Fruit fly (Drosophila melanogaster) whole organism, embryonic: Measurements from ENCODE around the gene CG5568.

Experiments
- Abd-B ChIP-seq: fragments of 200-800 bp; sonication (Bioruptor generic); optimal IDR thresholded peaks from 2 replicates; lab custom pipeline; 2018; ENCODE audit warnings: missing biosample characterization, mild to moderate bottlenecking, missing genetic modification characterization, moderate library complexity
- CG10321 ChIP-seq: fragments of 200-800 bp; sonication (Bioruptor generic); IDR thresholded peaks from 2 replicates; pipeline ENCODE4 v1.3.6; 2022; ENCODE audit warnings: missing biosample characterization, missing genetic modification characterization
- CG10366 ChIP-seq: fragments of 200-800 bp; sonication (Bioruptor generic); IDR thresholded peaks from 2 replicates; pipeline ENCODE4 v1.3.6; 2022; ENCODE audit warnings: missing biosample characterization, missing genetic modification characterization
- CG10979 ChIP-seq: fragments of 200-800 bp; sonication (Bioruptor generic); optimal IDR thresholded peaks from 2 replicates; lab custom pipeline; 2018; ENCODE audit warnings: missing biosample characterization, mild to moderate bottlenecking, missing genetic modification characterization, moderate library complexity
- CG12104 ChIP-seq: fragments of 200-800 bp; sonication (Bioruptor generic); optimal IDR thresholded peaks from 3 replicates; lab custom pipeline; 2016; ENCODE audit warnings: missing biosample characterization, missing genetic modification characterization
- CG12299 ChIP-seq: fragments of 200-800 bp; sonication (Bioruptor generic); optimal IDR thresholded peaks from 2 replicates; lab custom pipeline; 2018; ENCODE audit warnings: missing biosample characterization, mild to moderate bottlenecking, missing genetic modification characterization
- CG1233 ChIP-seq: fragments of 200-800 bp; sonication (Bioruptor generic); optimal IDR thresholded peaks from 4 replicates; lab custom pipeline; 2018; ENCODE audit warnings: missing biosample characterization, mild to moderate bottlenecking, missing genetic modification characterization
- CG13123 ChIP-seq: fragments of 200-800 bp; sonication (Bioruptor generic); optimal IDR thresholded peaks from 2 replicates; lab custom pipeline; 2016; ENCODE audit warnings: missing biosample characterization, missing genetic modification characterization
- CG14441 ChIP-seq: fragments of 200-800 bp; sonication (Bioruptor generic); IDR thresholded peaks from 2 replicates; pipeline ENCODE4 v1.3.6; 2022; ENCODE audit warnings: missing biosample characterization, missing genetic modification characterization
- CG16863 ChIP-seq: fragments of 200-800 bp; sonication (Bioruptor generic); optimal IDR thresholded peaks from 3 replicates; lab custom pipeline; 2016; ENCODE audit warnings: missing biosample characterization, missing genetic modification characterization
- CG1792 ChIP-seq: fragments of 200-800 bp; sonication (Bioruptor generic); optimal IDR thresholded peaks from 2 replicates; lab custom pipeline; 2016; ENCODE audit warnings: missing biosample characterization, missing genetic modification characterization
- CG30431 ChIP-seq: fragments of 200-800 bp; sonication (Bioruptor generic); optimal IDR thresholded peaks from 2 replicates; lab custom pipeline; 2017; ENCODE audit warnings: missing biosample characterization, missing genetic modification characterization
- CG4360 ChIP-seq: fragments of 200-800 bp; sonication (Bioruptor generic); IDR thresholded peaks from 2 replicates; pipeline ENCODE4 v1.3.6; 2022; ENCODE audit warnings: missing biosample characterization, missing genetic modification characterization
- CG4854 ChIP-seq: fragments of 200-800 bp; sonication (Bioruptor generic); optimal IDR thresholded peaks from 2 replicates; lab custom pipeline; 2016; ENCODE audit warnings: missing biosample characterization, missing genetic modification characterization, inconsistent platforms
- CG5180 ChIP-seq: fragments of 200-800 bp; sonication (Bioruptor generic); optimal IDR thresholded peaks from 3 replicates; lab custom pipeline; 2017; ENCODE audit warnings: missing biosample characterization, missing genetic modification characterization, mild to moderate bottlenecking, moderate library complexity, missing genetic modification reagents
- CG5953 ChIP-seq: fragments of 200-800 bp; sonication (Bioruptor generic); IDR thresholded peaks from 2 replicates; pipeline ENCODE4 v1.3.6; 2022; ENCODE audit warnings: missing biosample characterization, missing genetic modification characterization
- CG7745 ChIP-seq: fragments of 200-800 bp; sonication (Bioruptor generic); optimal IDR thresholded peaks from 2 replicates; lab custom pipeline; 2018; ENCODE audit warnings: missing biosample characterization, mild to moderate bottlenecking, missing genetic modification characterization, moderate library complexity
- CG7786 ChIP-seq: fragments of 200-800 bp; sonication (Bioruptor generic); optimal IDR thresholded peaks from 2 replicates; lab custom pipeline; 2016; ENCODE audit warnings: missing biosample characterization, missing genetic modification characterization
- CG8290 ChIP-seq, 3 experiments: fragments of 200-800 bp; sonication (Bioruptor generic); optimal IDR thresholded peaks; 2 replicates each; lab custom pipeline; 2016 to 2019; ENCODE audit warnings: missing biosample characterization in 3 of 3, missing genetic modification characterization in 3 of 3, mild to moderate bottlenecking in 2 of 3, moderate library complexity in 1 of 3
- CG9215 ChIP-seq: fragments of 200-800 bp; sonication (Bioruptor generic); IDR thresholded peaks from 2 replicates; pipeline ENCODE4 v1.3.6; 2022; ENCODE audit warnings: missing biosample characterization, missing genetic modification characterization
- Hmr ChIP-seq: fragments of 200-800 bp; sonication (Bioruptor generic); optimal IDR thresholded peaks from 3 replicates; lab custom pipeline; 2017; ENCODE audit warnings: mild to moderate bottlenecking, missing biosample characterization, missing genetic modification reagents, missing genetic modification characterization
- Lhr ChIP-seq: fragments of 200-800 bp; sonication (Bioruptor generic); optimal IDR thresholded peaks from 3 replicates; lab custom pipeline; 2017; ENCODE audit warnings: mild to moderate bottlenecking, missing biosample characterization, missing genetic modification reagents, missing genetic modification characterization
- MTF-1 ChIP-seq: fragments of 200-800 bp; sonication (Bioruptor generic); optimal IDR thresholded peaks from 2 replicates; lab custom pipeline; 2018; ENCODE audit warnings: missing biosample characterization, mild to moderate bottlenecking, missing genetic modification characterization, borderline replicate concordance
- Opbp ChIP-seq: fragments of 200-800 bp; sonication (Bioruptor generic); IDR thresholded peaks from 3 replicates; pipeline ENCODE4 v1.3.6; 2022; ENCODE audit warnings: missing biosample characterization, missing genetic modification characterization; ENCODE audit not compliant: partially characterized antibody
- Rx ChIP-seq: fragments of 200-800 bp; sonication (Bioruptor generic); IDR thresholded peaks from 2 replicates; pipeline ENCODE4 v1.3.6; 2022; ENCODE audit warnings: missing biosample characterization, missing genetic modification characterization
- Side ChIP-seq: fragments of 200-800 bp; sonication (Bioruptor generic); optimal IDR thresholded peaks from 2 replicates; lab custom pipeline; 2016; ENCODE audit warnings: missing biosample characterization, missing genetic modification characterization
- ase ChIP-seq: fragments of 200-800 bp; sonication (Bioruptor generic); IDR thresholded peaks from 3 replicates; pipeline ENCODE4 v1.3.6; 2022; ENCODE audit warnings: missing biosample characterization, missing genetic modification characterization
- ato ChIP-seq: fragments of 200-800 bp; sonication (Bioruptor generic); IDR thresholded peaks from 2 replicates; pipeline ENCODE4 v1.3.6; 2022; ENCODE audit warnings: missing biosample characterization, missing genetic modification characterization; ENCODE audit not compliant: partially characterized antibody
- bsh ChIP-seq, 2 experiments: fragments of 200-800 bp; sonication (Bioruptor generic); optimal IDR thresholded peaks; 2 replicates each; lab custom pipeline; 2017 to 2018; ENCODE audit warnings: mild to moderate bottlenecking in 2 of 2, missing biosample characterization in 2 of 2, missing genetic modification characterization in 2 of 2, moderate library complexity in 1 of 2
- cato ChIP-seq: fragments of 200-800 bp; sonication (Bioruptor generic); optimal IDR thresholded peaks from 2 replicates; lab custom pipeline; 2016; ENCODE audit warnings: missing biosample characterization, missing genetic modification characterization, borderline replicate concordance
- chn ChIP-seq: fragments of 200-800 bp; sonication (Bioruptor generic); optimal IDR thresholded peaks from 2 replicates; lab custom pipeline; 2016; ENCODE audit warnings: missing biosample characterization, missing genetic modification characterization
- corto ChIP-seq: fragments of 200-800 bp; sonication (Bioruptor generic); optimal IDR thresholded peaks from 2 replicates; lab custom pipeline; 2016; ENCODE audit warnings: missing biosample characterization, mild to moderate bottlenecking, missing genetic modification characterization, moderate library complexity
- crc ChIP-seq: fragments of 200-800 bp; sonication (Bioruptor generic); optimal IDR thresholded peaks from 2 replicates; lab custom pipeline; 2016; ENCODE audit warnings: missing biosample characterization, missing genetic modification characterization
- da ChIP-seq: fragments of 200-800 bp; sonication (Bioruptor generic); optimal IDR thresholded peaks from 2 replicates; lab custom pipeline; 2016; ENCODE audit warnings: missing biosample characterization, missing genetic modification characterization
- ewg ChIP-seq: fragments of 200-800 bp; sonication (Bioruptor generic); optimal IDR thresholded peaks from 3 replicates; lab custom pipeline; 2017; ENCODE audit warnings: mild to moderate bottlenecking, missing biosample characterization, missing genetic modification reagents, missing genetic modification characterization
- ftz-f1 ChIP-seq: fragments of 200-800 bp; sonication (Bioruptor generic); optimal IDR thresholded peaks from 2 replicates; lab custom pipeline; 2016; ENCODE audit warnings: missing biosample characterization, missing genetic modification characterization
- gem ChIP-seq: fragments of 200-800 bp; sonication (Bioruptor generic); optimal IDR thresholded peaks from 2 replicates; lab custom pipeline; 2019; ENCODE audit warnings: missing biosample characterization, mild to moderate bottlenecking, missing genetic modification characterization, moderate library complexity
- inv ChIP-seq: fragments of 200-800 bp; sonication (Bioruptor generic); IDR thresholded peaks from 2 replicates; pipeline ENCODE4 v1.3.6; 2022; ENCODE audit warnings: missing biosample characterization, missing genetic modification characterization; ENCODE audit not compliant: partially characterized antibody
- kay ChIP-seq: fragments of 200-800 bp; sonication (Bioruptor generic); optimal IDR thresholded peaks from 2 replicates; lab custom pipeline; 2016; ENCODE audit warnings: missing biosample characterization, missing genetic modification characterization
- lab ChIP-seq: fragments of 200-800 bp; sonication (Bioruptor generic); optimal IDR thresholded peaks from 3 replicates; lab custom pipeline; 2017; ENCODE audit warnings: missing biosample characterization, missing genetic modification characterization, mild to moderate bottlenecking, moderate library complexity, missing genetic modification reagents
- otp ChIP-seq: fragments of 200-800 bp; sonication (Bioruptor generic); IDR thresholded peaks from 3 replicates; pipeline ENCODE4, ENCODE4 v1.3.6; 2022; ENCODE audit warnings: missing biosample characterization, missing genetic modification characterization
- shn ChIP-seq: fragments of 200-800 bp; sonication (Bioruptor generic); optimal IDR thresholded peaks from 3 replicates; lab custom pipeline; 2016; ENCODE audit warnings: missing biosample characterization, missing genetic modification characterization
- sisA ChIP-seq: fragments of 200-800 bp; sonication (Bioruptor generic); IDR thresholded peaks from 2 replicates; pipeline ENCODE4 v1.3.6; 2022; ENCODE audit warnings: missing biosample characterization, missing genetic modification characterization
- sqz ChIP-seq: fragments of 200-800 bp; sonication (Bioruptor generic); optimal IDR thresholded peaks from 3 replicates; lab custom pipeline; 2018; ENCODE audit warnings: missing biosample characterization, mild to moderate bottlenecking, missing genetic modification characterization
- tna ChIP-seq: fragments of 200-800 bp; sonication (Bioruptor generic); IDR thresholded peaks from 2 replicates; pipeline ENCODE4 v1.3.6; 2022; ENCODE audit warnings: missing biosample characterization, missing genetic modification characterization; ENCODE audit not compliant: partially characterized antibody
- trh ChIP-seq: fragments of 200-800 bp; sonication (Bioruptor generic); optimal IDR thresholded peaks from 2 replicates; lab custom pipeline; 2016; ENCODE audit warnings: missing biosample characterization, missing genetic modification characterization
- ttk ChIP-seq: fragments of 200-800 bp; sonication (Bioruptor generic); IDR thresholded peaks from 2 replicates; pipeline ENCODE4 v2.1.2; 2022; ENCODE audit warnings: missing biosample characterization, missing genetic modification characterization
- tx ChIP-seq: fragments of 200-800 bp; sonication (Bioruptor generic); optimal IDR thresholded peaks from 2 replicates; lab custom pipeline; 2016; ENCODE audit warnings: missing biosample characterization, missing genetic modification characterization
- wek ChIP-seq: fragments of 200-800 bp; sonication (Bioruptor generic); optimal IDR thresholded peaks from 3 replicates; lab custom pipeline; 2018; ENCODE audit warnings: missing biosample characterization, mild to moderate bottlenecking, missing genetic modification characterization, moderate library complexity
- zfh1 ChIP-seq: fragments of 200-800 bp; sonication (Bioruptor generic); IDR thresholded peaks from 3 replicates; pipeline ENCODE4 v1.3.6; 2022; ENCODE audit warnings: missing biosample characterization, missing genetic modification characterization

CG5568 gene

DNA sequence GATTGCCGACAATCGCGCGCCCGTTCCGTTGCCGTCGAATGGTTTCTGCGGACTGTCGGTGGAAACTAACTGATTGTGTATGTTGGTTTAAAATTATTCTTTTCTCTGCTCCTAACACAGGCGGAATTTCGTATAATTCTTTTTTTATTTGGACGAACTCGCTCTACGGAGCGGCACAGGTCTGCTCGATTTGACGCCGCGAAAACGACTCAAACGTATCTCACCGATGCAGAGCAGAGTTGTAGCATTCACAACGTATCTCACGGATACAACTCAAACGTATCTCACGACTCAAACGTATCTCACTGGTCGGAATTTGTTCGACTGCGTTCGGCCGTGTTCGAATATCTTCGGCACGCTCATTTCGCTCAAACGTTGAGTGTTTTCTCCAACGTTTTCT lies 25.8 kb upstream of the CG5568 start, which contains the start of gene vn (continued):
- TF ChIP-seq MTF-1 = no peak
- TF ChIP-seq CG9215 (GFP tag; lab: Robert Waterston, UW) = no peak
- no peak for TF ChIP-seq ttk (GFP tag; lab: Robert Waterston, UW)
- TF ChIP-seq da (GFP tag; lab: Kevin White, UChicago) = no peak
- TF ChIP-seq CG10366 (GFP tag; lab: Robert Waterston, UW) = no peak
- no peak for TF ChIP-seq sqz (GFP tag; lab: Kevin White, UChicago)
- no peak for TF ChIP-seq trh (GFP tag; lab: Kevin White, UChicago)
- peak; percentile 76; the same call in 2 of the 3 replicates for TF ChIP-seq Opbp (GFP tag; lab: Robert Waterston, UW)
- TF ChIP-seq Side (GFP tag; lab: Kevin White, UChicago) = peak; percentile 6
- TF ChIP-seq bsh (GFP tag; optimal IDR thresholded peaks at IDR 0.05; lab: Kevin White, UChicago) = no peak
- TF ChIP-seq lab (GFP tag; lab: Kevin White, UChicago) = peak; percentile 16
- TF ChIP-seq Lhr (GFP tag; lab: Kevin White, UChicago) = no peak
- no peak for TF ChIP-seq CG4854
- no peak for TF ChIP-seq CG1233
- TF ChIP-seq CG30431 (GFP tag; lab: Kevin White, UChicago) = no peak
- TF ChIP-seq sisA (GFP tag; lab: Robert Waterston, UW) = no peak
- TF ChIP-seq CG5953 (GFP tag; lab: Robert Waterston, UW) = no peak
- TF ChIP-seq otp (GFP tag; lab: Robert Waterston, UW) = no peak
- TF ChIP-seq shn (GFP tag; lab: Kevin White, UChicago) = no peak
- no peak for TF ChIP-seq inv (GFP tag; lab: Robert Waterston, UW)
- TF ChIP-seq CG10321 = no peak
- no peak for TF ChIP-seq kay (GFP tag; lab: Kevin White, UChicago)
- no peak for TF ChIP-seq tx (GFP tag; lab: Kevin White, UChicago)
- no peak for TF ChIP-seq Hmr (GFP tag; lab: Kevin White, UChicago)
- TF ChIP-seq gem = no peak
- TF ChIP-seq Abd-B (GFP tag; lab: Kevin White, UChicago) = no peak
- peak; percentile 3 for TF ChIP-seq CG16863 (GFP tag; lab: Kevin White, UChicago)
- TF ChIP-seq ato (GFP tag; lab: Robert Waterston, UW) = peak; percentile 40; the same call in 1 of the 2 replicates
- TF ChIP-seq cato = no peak
- TF ChIP-seq chn (GFP tag; lab: Kevin White, UChicago) = no peak
- TF ChIP-seq CG14441 (GFP tag; lab: Robert Waterston, UW) = no peak
- TF ChIP-seq CG4360 (GFP tag; lab: Robert Waterston, UW) = 0 out of 2 replicates have a peak, but pooled peaks have one; percentile 25
- no peak for TF ChIP-seq CG1792
- TF ChIP-seq CG7745 = peak; percentile 38
- peak; percentile 99 for TF ChIP-seq CG5180 (GFP tag; lab: Kevin White, UChicago)
- peak; percentile 55; the same call in 1 of the 2 replicates for TF ChIP-seq tna
- TF ChIP-seq CG13123 (GFP tag; lab: Kevin White, UChicago) = no peak
- no peak for TF ChIP-seq ase (GFP tag; lab: Robert Waterston, UW)
- no peak for TF ChIP-seq CG12299 (tag; lab: Kevin White, UChicago)
- TF ChIP-seq CG10979 (tag; lab: Kevin White, UChicago) = no peak
- TF ChIP-seq crc (GFP tag; lab: Kevin White, UChicago) = no peak
- TF ChIP-seq Rx (GFP tag; lab: Robert Waterston, UW) = no peak
- TF ChIP-seq ftz-f1 = no peak
- TF ChIP-seq corto (GFP tag; lab: Kevin White, UChicago) = no peak
- 0 out of 3 replicates have a peak, but pooled peaks have one; percentile 28 for TF ChIP-seq zfh1
- no peak for TF ChIP-seq CG12104 (GFP tag; lab: Kevin White, UChicago)
- TF ChIP-seq wek (GFP tag; lab: Kevin White, UChicago) = no peak
- no peak for TF ChIP-seq ewg (GFP tag; lab: Kevin White, UChicago)
- no peak for TF ChIP-seq CG8290 (GFP tag; optimal IDR thresholded peaks at IDR 0.05; lab: Kevin White, UChicago)
- peak in 1 of 2 experiments; percentile 52 for TF ChIP-seq CG8290 (tag; optimal IDR thresholded peaks at IDR 0.05; lab: Kevin White, UChicago)
- TF ChIP-seq CG7786 (GFP tag; lab: Kevin White, UChicago) = no peak
